Worm (Caenorhabditis elegans): ENCODE data around the gene R02D3.8.

R02D3.8 gene

DNA sequence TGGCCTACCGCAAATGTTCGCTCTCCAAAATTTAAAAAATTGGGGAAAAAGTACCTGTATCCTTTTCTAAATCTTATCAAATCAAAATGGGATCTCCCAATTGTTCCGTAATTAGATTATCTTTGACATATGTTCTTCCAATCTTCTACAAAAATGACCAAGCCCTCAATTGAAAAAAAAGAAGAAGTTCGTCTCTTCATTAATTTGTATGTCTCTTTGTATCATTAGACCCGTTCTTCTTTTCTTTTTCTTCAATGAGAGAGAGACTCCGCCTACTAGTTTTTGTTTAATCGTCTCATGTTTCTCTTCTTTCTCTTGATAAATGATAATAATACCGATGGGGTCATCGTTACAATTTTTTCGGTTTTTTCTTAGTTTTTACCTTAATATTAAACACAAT is 46.3 kb upstream of the R02D3.8 start:
- TF ChIP-seq let-526 (GFP tag; IDR thresholded peaks at IDR 0.05) (no peak), Y79H2A.3 (GFP tag; conservative IDR thresholded peaks at IDR 0.05) (no peak), ceh-58 (GFP tag; IDR thresholded peaks at IDR 0.05) (no peak), B0261.1 (tag; optimal IDR thresholded peaks at IDR 0.05) (no peak), attf-5 (GFP tag; optimal IDR thresholded peaks at IDR 0.05) (no peak), xnd-1 (tag; optimal IDR thresholded peaks at IDR 0.05) (no peak), cebp-1 (GFP tag; IDR thresholded peaks at IDR 0.05) (no peak), cebp-1 (tag; optimal IDR thresholded peaks at IDR 0.05) (no peak), ccch-3 (GFP tag; optimal IDR thresholded peaks at IDR 0.05) (no peak), atf-7 (tag; optimal IDR thresholded peaks at IDR 0.05) (no peak), pbrm-1 (GFP tag; IDR thresholded peaks at IDR 0.05) (no peak)

DNA sequence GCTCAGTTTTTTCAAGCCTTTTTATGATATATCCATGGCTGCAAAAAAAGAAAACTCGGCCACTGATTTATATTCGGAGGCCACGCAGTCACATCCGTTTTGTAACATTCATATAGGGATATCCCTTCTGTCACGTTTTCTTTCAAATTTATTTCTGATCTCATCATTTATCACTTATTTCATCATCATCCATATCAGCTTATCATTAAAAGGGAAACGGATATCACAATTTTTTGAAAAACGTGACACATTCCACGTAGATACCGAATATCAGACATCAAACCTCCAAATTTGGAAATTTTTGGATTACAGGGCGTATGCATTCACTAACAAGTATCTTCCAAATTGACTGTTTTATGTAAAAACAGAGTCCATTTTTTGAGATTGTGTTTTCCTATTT is 45.7 kb upstream of the R02D3.8 start:
- no peak for TF ChIP-seq egl-44 (GFP tag; IDR thresholded peaks at IDR 0.05)
- no peak for TF ChIP-seq cebp-1 (GFP tag; IDR thresholded peaks at IDR 0.05)
- peak; percentile 55 for TF ChIP-seq cebp-1 (tag; optimal IDR thresholded peaks at IDR 0.05)

DNA sequence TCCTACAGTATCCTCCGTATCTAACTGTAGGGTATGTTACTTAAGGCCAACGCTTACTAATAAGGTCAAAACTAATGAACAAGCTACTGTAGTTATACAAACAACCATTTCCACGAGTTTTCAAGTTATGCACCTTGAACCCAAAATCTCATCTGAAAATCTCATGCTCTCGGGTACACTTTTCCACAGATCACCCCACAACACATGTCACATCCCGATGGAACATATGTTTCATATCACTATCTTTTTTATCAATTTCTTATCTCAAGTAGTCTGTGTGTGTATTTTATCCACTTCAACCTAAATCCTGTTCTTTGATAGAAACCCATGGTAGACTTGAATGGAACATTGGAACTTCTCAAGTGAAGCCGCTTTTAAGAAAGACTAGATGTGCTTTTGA is 43.3 kb upstream of the R02D3.8 start:
- no peak for TF ChIP-seq F10E7.11 (tag; optimal IDR thresholded peaks at IDR 0.05)
- TF ChIP-seq nhr-80 (tag; optimal IDR thresholded peaks at IDR 0.05): no peak
- no peak for TF ChIP-seq B0261.1 (tag; optimal IDR thresholded peaks at IDR 0.05)
- TF ChIP-seq athp-1 (tag; optimal IDR thresholded peaks at IDR 0.05): no peak
- TF ChIP-seq mxl-1 (tag; optimal IDR thresholded peaks at IDR 0.05): no peak
- TF ChIP-seq ztf-22 (GFP tag; optimal IDR thresholded peaks at IDR 0.05): no peak
- TF ChIP-seq aptf-3 (GFP tag; IDR thresholded peaks at IDR 0.05): no peak
- TF ChIP-seq ztf-25 (GFP tag; IDR thresholded peaks at IDR 0.05): no peak
- no peak for TF ChIP-seq cebp-1 (GFP tag; IDR thresholded peaks at IDR 0.05)
- no peak for TF ChIP-seq cebp-1 (tag; optimal IDR thresholded peaks at IDR 0.05)
- TF ChIP-seq dpl-1 (GFP tag; optimal IDR thresholded peaks at IDR 0.05): no peak
- no peak for TF ChIP-seq attf-5 (GFP tag; optimal IDR thresholded peaks at IDR 0.05)
- no peak for TF ChIP-seq nfya-2 (GFP tag; IDR thresholded peaks at IDR 0.05)
- no peak for TF ChIP-seq Y67H2A.10 (GFP tag; conservative IDR thresholded peaks at IDR 0.05)
- no peak for TF ChIP-seq K12H6.12 (tag; optimal IDR thresholded peaks at IDR 0.05)

DNA sequence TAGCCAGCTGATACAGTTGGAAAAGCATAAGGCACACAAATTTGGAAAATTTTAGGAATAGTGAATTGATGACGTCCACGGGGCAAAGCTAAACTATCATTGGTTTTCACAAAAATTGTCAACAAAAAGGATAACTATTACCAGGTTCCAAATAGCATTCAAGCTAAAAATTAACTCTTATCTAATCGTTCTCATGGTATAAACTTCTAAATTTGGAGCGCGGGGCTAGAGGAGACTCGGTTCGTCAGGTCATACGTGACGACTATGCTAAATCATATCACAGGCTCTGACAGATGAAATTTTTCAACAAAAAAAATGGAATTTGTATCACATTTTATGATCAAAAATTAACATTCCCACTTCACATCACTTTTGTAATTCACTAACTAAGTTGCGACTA is 42.2 kb upstream of the R02D3.8 start:
- TF ChIP-seq Y56A3A.18 (GFP tag; IDR thresholded peaks at IDR 0.05) (no peak), ceh-58 (GFP tag; IDR thresholded peaks at IDR 0.05) (no peak), madf-8 (GFP tag; conservative IDR thresholded peaks at IDR 0.05) (no peak), ztf-26 (tag; optimal IDR thresholded peaks at IDR 0.05) (no peak), lsl-1 (GFP tag; optimal IDR thresholded peaks at IDR 0.05) (no peak), akir-1 (GFP tag; optimal IDR thresholded peaks at IDR 0.05) (no peak), bed-1 (GFP tag; IDR thresholded peaks at IDR 0.05) (no peak), mxl-1 (tag; optimal IDR thresholded peaks at IDR 0.05) (no peak), F10E7.11 (tag; optimal IDR thresholded peaks at IDR 0.05) (no peak), let-607 (tag; optimal IDR thresholded peaks at IDR 0.05) (no peak), Y53F4B.3 (GFP tag; IDR thresholded peaks at IDR 0.05) (no peak), nhr-27 (tag; optimal IDR thresholded peaks at IDR 0.05) (no peak), sptf-2 (GFP tag; optimal IDR thresholded peaks at IDR 0.05) (no peak), ceh-91 (GFP tag; IDR thresholded peaks at IDR 0.05) (no peak), chd-7 (tag; optimal IDR thresholded peaks at IDR 0.05) (no peak), gei-17 (GFP tag; optimal IDR thresholded peaks at IDR 0.05) (no peak), cebp-2 (GFP tag; IDR thresholded peaks at IDR 0.05) (no peak), lsy-27 (tag; optimal IDR thresholded peaks at IDR 0.05; ENCODE audit: borderline replicate concordance, insufficient read depth) (no peak), dpl-1 (GFP tag; optimal IDR thresholded peaks at IDR 0.05) (no peak)
